Fruit fly (Drosophila melanogaster): ENCODE results near the gene Gs1.

Gs1 gene

DNA sequence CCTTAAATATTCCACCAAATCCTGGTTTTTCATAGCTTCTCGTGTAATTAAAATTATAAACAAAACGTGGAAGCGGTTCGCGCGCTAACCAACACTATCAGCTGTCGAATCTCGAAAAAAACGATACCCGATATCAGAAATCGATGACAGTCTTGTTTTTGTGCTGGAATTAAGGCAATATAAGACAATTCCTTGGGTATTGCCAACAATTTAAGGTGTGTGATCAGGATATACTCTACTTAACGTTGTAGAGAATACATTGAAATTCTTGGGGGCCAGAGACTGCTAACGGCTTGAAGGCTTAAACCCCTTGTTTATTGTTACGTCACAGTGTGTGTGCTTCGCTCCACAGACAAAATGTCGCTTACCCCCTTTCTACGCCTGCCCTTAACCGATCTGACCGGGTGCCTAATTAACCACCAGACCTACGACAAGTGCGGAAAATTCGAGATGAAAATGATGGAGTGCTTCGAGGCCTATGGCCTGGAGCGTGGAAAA lies 23.4 kb downstream of the Gs1 start, which contains the start of gene Pus10 (continued):
- TF ChIP-seq CG12769 (tag; optimal IDR thresholded peaks at IDR 0.05) (peak; percentile 4), nom (GFP tag; optimal IDR thresholded peaks at IDR 0.05) (peak; percentile 21), sc (optimal IDR thresholded peaks at IDR 0.05) (no peak), sc (GFP tag; optimal IDR thresholded peaks at IDR 0.05) (no peak), CG15011 (GFP tag; optimal IDR thresholded peaks at IDR 0.05) (no peak), gt (GFP tag; IDR thresholded peaks at IDR 0.05) (no peak), dpn (GFP tag; optimal IDR thresholded peaks at IDR 0.05) (peak in 1 of 2 experiments; percentile 0), Oaz (GFP tag; IDR thresholded peaks at IDR 0.05) (no peak), her (GFP tag; optimal IDR thresholded peaks at IDR 0.05) (peak; percentile 10), nmo (GFP tag; optimal IDR thresholded peaks at IDR 0.05) (peak; percentile 6), D19A (tag; optimal IDR thresholded peaks at IDR 0.05) (no peak), h (optimal IDR thresholded peaks at IDR 0.05) (no peak), PHDP (tag; optimal IDR thresholded peaks at IDR 0.05) (peak; percentile 2), CHES-1-like (GFP tag; optimal IDR thresholded peaks at IDR 0.05) (peak; percentile 38), MESR4 (GFP tag; optimal IDR thresholded peaks at IDR 0.05) (peak; percentile 81), CG9609 (GFP tag; optimal IDR thresholded peaks at IDR 0.05) (no peak), klu (GFP tag; IDR thresholded peaks at IDR 0.05) (no peak), BtbVII (GFP tag; optimal IDR thresholded peaks at IDR 0.05) (no peak), kay (GFP tag; optimal IDR thresholded peaks at IDR 0.05) (no peak), Max (GFP tag; optimal IDR thresholded peaks at IDR 0.05) (peak; percentile 27), Meics (GFP tag; optimal IDR thresholded peaks at IDR 0.05) (no peak), CG14710 (tag; optimal IDR thresholded peaks at IDR 0.05) (peak; percentile 5), Mad (GFP tag; optimal IDR thresholded peaks at IDR 0.05) (no peak), CG16779 (GFP tag; IDR thresholded peaks at IDR 0.05) (no peak), CG13296 (GFP tag; optimal IDR thresholded peaks at IDR 0.05) (peak; percentile 12), Med (GFP tag) (peak; percentile 85), CG10431 (GFP tag; optimal IDR thresholded peaks at IDR 0.05) (no peak), CG6254 (GFP tag; optimal IDR thresholded peaks at IDR 0.05) (no peak), Pdp1 (GFP tag; optimal IDR thresholded peaks at IDR 0.05) (peak in 1 of 2 experiments; percentile 99), gro (GFP tag; optimal IDR thresholded peaks at IDR 0.05) (peak; percentile 17), CG32532 (GFP tag; IDR thresholded peaks at IDR 0.05) (no peak), Hmx (GFP tag; optimal IDR thresholded peaks at IDR 0.05) (no peak), mld (GFP tag; IDR thresholded peaks at IDR 0.05; ENCODE audit: partially characterized antibody) (no peak), Ets97D (GFP tag; optimal IDR thresholded peaks at IDR 0.05) (peak; percentile 27), CG4424 (GFP tag; optimal IDR thresholded peaks at IDR 0.05) (no peak), kah (GFP tag; optimal IDR thresholded peaks at IDR 0.05) (no peak), CG10543 (GFP tag; optimal IDR thresholded peaks at IDR 0.05) (peak; percentile 9), ind (GFP tag; optimal IDR thresholded peaks at IDR 0.05) (no peak), D (optimal IDR thresholded peaks at IDR 0.05) (peak; percentile 83), D (GFP tag; optimal IDR thresholded peaks at IDR 0.05) (no peak), ac (GFP tag; optimal IDR thresholded peaks at IDR 0.05) (no peak), al (GFP tag; IDR thresholded peaks at IDR 0.05) (no peak), Mes4 (GFP tag; optimal IDR thresholded peaks at IDR 0.05) (no peak), CG14860 (GFP tag; IDR thresholded peaks at IDR 0.05; ENCODE audit: partially characterized antibody) (no peak), hkb (optimal IDR thresholded peaks at IDR 0.05) (no peak), hkb (GFP tag; IDR thresholded peaks at IDR 0.05) (no peak), crp (GFP tag; optimal IDR thresholded peaks at IDR 0.05) (peak; percentile 54 to 92), caup (GFP tag; optimal IDR thresholded peaks at IDR 0.05; ENCODE audit: severe bottlenecking) (peak; percentile 16), onecut (GFP tag; IDR thresholded peaks at IDR 0.05) (peak; percentile 14; the same call in 1 of the 2 replicates), ranshi (GFP tag; IDR thresholded peaks at IDR 0.05) (no peak), cg (GFP tag; optimal IDR thresholded peaks at IDR 0.05) (peak; percentile 2), CG4854 (GFP tag; optimal IDR thresholded peaks at IDR 0.05) (no peak)

Data from whole organism, embryonic.